Fruit fly (Drosophila melanogaster): ENCODE data around the gene fru.

DNA sequence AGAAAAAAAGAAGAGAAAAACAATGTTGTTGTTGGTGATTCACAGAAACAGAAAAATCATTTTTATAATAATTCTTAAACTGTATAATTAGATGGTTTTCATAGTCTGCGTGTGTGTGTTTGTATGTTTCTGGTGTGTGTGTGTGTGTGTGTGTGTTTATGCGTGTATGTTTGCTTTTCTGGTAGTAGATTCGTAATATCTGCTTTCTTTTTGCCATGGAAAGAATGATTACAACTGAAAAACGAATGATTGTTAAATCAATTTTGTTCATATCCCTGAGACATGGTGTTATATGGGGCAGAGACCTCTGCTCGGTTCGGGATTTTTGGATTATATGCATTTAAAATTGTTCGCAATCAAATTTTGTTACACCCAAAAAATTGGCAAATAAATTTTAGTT is 122.0 kb downstream of the fru start:
- TF ChIP-seq CG8478 (optimal IDR thresholded peaks at IDR 0.05) (no peak), CTCF (optimal IDR thresholded peaks at IDR 0.05) (no peak)
